Worm (Caenorhabditis elegans) whole organism, mixed stage, embryonic: ENCODE measurements around the gene K08B5.2.

Source experiments
- blmp-1 ChIP-seq: fragments of 150-350 bp; optimal IDR thresholded peaks from 2 replicates; lab custom pipeline; 2014; ENCODE audit warnings: missing biosample characterization, missing genetic modification characterization
- cnd-1 ChIP-seq: fragments of 200-800 bp; sonication (Bioruptor generic); optimal IDR thresholded peaks from 2 replicates; lab custom pipeline; 2018; ENCODE audit warnings: mild to moderate bottlenecking, missing genetic modification characterization, missing compliant biosample characterization
- lin-13 ChIP-seq: fragments of 150-350 bp; optimal IDR thresholded peaks from 2 replicates; lab custom pipeline; 2014; ENCODE audit warnings: missing biosample characterization, missing genetic modification characterization
- nhr-12 ChIP-seq: fragments of 150-350 bp; optimal IDR thresholded peaks from 2 replicates; lab custom pipeline; 2014; ENCODE audit warnings: missing biosample characterization, missing genetic modification characterization
- nhr-2 ChIP-seq: fragments of 150-350 bp; optimal IDR thresholded peaks from 2 replicates; lab custom pipeline; 2014; ENCODE audit warnings: missing biosample characterization, missing genetic modification characterization
- nhr-237 ChIP-seq: fragments of 150-350 bp; optimal IDR thresholded peaks from 2 replicates; lab custom pipeline; 2014; ENCODE audit warnings: missing biosample characterization, missing genetic modification characterization
- nhr-76 ChIP-seq: sonication (generic microtip); optimal IDR thresholded peaks from 2 replicates; lab custom pipeline; 2017; ENCODE audit warnings: missing biosample characterization, missing genetic modification characterization
- pha-4 ChIP-seq: fragments of 150-350 bp; optimal IDR thresholded peaks from 2 replicates; lab custom pipeline; 2018; ENCODE audit warnings: missing biosample characterization, missing genetic modification reagents, missing genetic modification characterization
- tbx-8 ChIP-seq: fragments of 200-800 bp; sonication (Bioruptor generic); optimal IDR thresholded peaks from 2 replicates; lab custom pipeline; 2018; ENCODE audit warnings: mild to moderate bottlenecking, missing genetic modification characterization, moderate library complexity, missing compliant biosample characterization
- ztf-11 ChIP-seq: fragments of 150-350 bp; optimal IDR thresholded peaks from 2 replicates; lab custom pipeline; 2014; ENCODE audit warnings: missing biosample characterization, missing genetic modification characterization

DNA sequence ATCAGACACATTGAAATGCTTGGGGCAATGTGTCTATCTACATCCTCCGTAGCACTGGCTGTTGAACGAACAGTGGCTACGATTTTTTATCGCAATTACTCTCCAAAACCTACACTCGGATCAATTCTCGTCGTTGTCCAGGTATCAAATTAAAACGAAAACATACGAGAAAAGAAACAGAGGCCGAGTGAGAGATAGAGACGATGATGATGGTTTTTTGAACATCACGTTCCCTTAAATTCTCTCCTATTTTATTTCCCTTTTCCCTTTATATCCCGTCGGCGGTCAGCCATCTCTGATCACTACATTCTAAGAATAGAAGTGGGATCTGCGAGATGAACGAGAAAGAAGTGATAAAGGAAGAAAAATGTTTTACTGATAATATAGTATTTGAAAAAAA lies 5.7 kb upstream of the K08B5.2 start:
- TF ChIP-seq nhr-76 (tag; lab: Kevin White, UChicago) = no peak
- no peak for TF ChIP-seq pha-4
- no peak for TF ChIP-seq nhr-2 (tag; lab: Kevin White, UChicago)
- no peak for TF ChIP-seq lin-13 (tag; lab: Kevin White, UChicago)
- TF ChIP-seq cnd-1 (tag; lab: Kevin White, UChicago) = no peak
- no peak for TF ChIP-seq nhr-12
- no peak for TF ChIP-seq blmp-1 (tag; lab: Kevin White, UChicago)
- TF ChIP-seq ztf-11 (tag; lab: Kevin White, UChicago) = no peak
- no peak for TF ChIP-seq nhr-237 (tag; lab: Kevin White, UChicago)
- TF ChIP-seq tbx-8 (GFP tag; lab: Kevin White, UChicago) = no peak
